Worm (Caenorhabditis elegans): ENCODE results near the gene irld-26.

Gene irld-26

ce11 chrV:16201730-16202129 is 3.3 kb upstream of the irld-26 start, which contains the start of gene F11A5.17:
Gene F11A5.17, plus strand, starts transcription at chrV:16202030.
- no peak for TF ChIP-seq elt-3 (tag; optimal IDR thresholded peaks at IDR 0.05)

DNA sequence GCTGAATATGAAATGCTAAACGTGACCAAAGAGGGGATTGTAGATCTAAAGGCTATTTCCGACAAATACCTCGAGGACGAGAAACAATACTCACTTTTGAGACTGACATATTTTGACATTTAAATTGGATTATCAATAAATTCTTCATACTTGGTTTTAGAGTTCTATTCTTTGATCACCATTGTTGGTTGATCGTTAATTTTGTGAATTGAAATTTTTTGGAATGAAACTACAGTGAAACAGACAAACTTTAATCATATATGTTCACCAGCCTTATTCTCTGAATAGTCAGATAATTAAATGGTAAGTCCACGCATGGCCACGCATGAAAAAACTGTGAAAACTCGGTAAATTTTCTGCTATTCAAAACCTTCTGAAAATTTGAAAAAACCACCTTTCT is 2.4 kb upstream of the irld-26 start, which contains the start of gene F11A5.18:
Gene F11A5.18, plus strand, starts transcription at position 301 of the 400 bp plus-strand sequence.
- TF ChIP-seq unc-120 (tag; optimal IDR thresholded peaks at IDR 0.05; ENCODE audit: poor library complexity, severe bottlenecking) = no peak

DNA sequence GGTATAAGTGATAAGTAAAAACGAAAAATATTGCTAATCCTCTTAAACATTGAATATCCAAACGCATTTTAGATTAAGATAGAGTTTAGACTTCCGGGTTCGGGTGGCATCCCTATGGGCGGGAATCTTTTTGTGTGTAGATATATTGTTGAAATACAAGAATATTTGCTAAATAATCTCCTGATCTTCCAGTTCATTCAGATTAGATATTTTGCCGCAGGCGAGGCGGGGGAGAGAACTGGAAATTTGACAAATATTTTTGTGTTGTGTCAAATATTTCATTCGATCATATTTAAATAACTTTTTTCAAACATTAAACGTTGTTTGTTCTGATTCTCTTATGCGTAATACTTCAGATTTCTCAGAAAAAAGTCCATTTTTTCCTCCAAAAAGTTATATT is 4.8 kb downstream of the irld-26 start, which contains the start of gene oac-15:
Gene oac-15, minus strand, starts transcription at position 101 of the 400 bp plus-strand sequence.
- no peak for TF ChIP-seq pha-4 (tag; optimal IDR thresholded peaks at IDR 0.05)
- no peak for TF ChIP-seq sptf-1 (tag; optimal IDR thresholded peaks at IDR 0.05)
- no peak for TF ChIP-seq elt-1 (tag; optimal IDR thresholded peaks at IDR 0.05; ENCODE audit: borderline replicate concordance, insufficient read depth)
- no peak for TF ChIP-seq drap-1 (GFP tag; optimal IDR thresholded peaks at IDR 0.05)
- no peak for TF ChIP-seq nhr-28 (tag; optimal IDR thresholded peaks at IDR 0.05)
- TF ChIP-seq M03D4.4 (tag; optimal IDR thresholded peaks at IDR 0.05) = no peak
- TF ChIP-seq nhr-237 (tag; optimal IDR thresholded peaks at IDR 0.05) = no peak
- no peak for TF ChIP-seq nhr-76 (tag; optimal IDR thresholded peaks at IDR 0.05)
- no peak for TF ChIP-seq mls-2 (tag; optimal IDR thresholded peaks at IDR 0.05)
- TF ChIP-seq ceh-43 (GFP tag; optimal IDR thresholded peaks at IDR 0.05) = no peak
- TF ChIP-seq ces-1 (GFP tag; optimal IDR thresholded peaks at IDR 0.05) = no peak
- no peak for TF ChIP-seq unc-120 (tag; optimal IDR thresholded peaks at IDR 0.05; ENCODE audit: poor library complexity, severe bottlenecking)
- TF ChIP-seq snpc-4 (tag; optimal IDR thresholded peaks at IDR 0.05) = no peak
- TF ChIP-seq flh-1 (GFP tag; optimal IDR thresholded peaks at IDR 0.05) = no peak
- TF ChIP-seq elt-3 (tag; optimal IDR thresholded peaks at IDR 0.05) = no peak
- no peak for TF ChIP-seq lsy-2 (tag; optimal IDR thresholded peaks at IDR 0.05)
- TF ChIP-seq tbx-8 (GFP tag; optimal IDR thresholded peaks at IDR 0.05) = no peak
- TF ChIP-seq unc-39 (tag; optimal IDR thresholded peaks at IDR 0.05) = no peak
- TF ChIP-seq bed-3 (GFP tag; optimal IDR thresholded peaks at IDR 0.05) = no peak
- TF ChIP-seq ztf-11 (tag; optimal IDR thresholded peaks at IDR 0.05) = no peak

- TF ChIP-seq bed-3 (GFP tag; optimal IDR thresholded peaks at IDR 0.05) = no peak
- no peak for TF ChIP-seq elt-3 (tag; optimal IDR thresholded peaks at IDR 0.05)
- TF ChIP-seq zip-8 (tag; optimal IDR thresholded peaks at IDR 0.05) = no peak
- TF ChIP-seq lin-13 (tag; optimal IDR thresholded peaks at IDR 0.05) = no peak
- no peak for TF ChIP-seq tbx-8 (GFP tag; optimal IDR thresholded peaks at IDR 0.05)
- TF ChIP-seq nhr-12 (tag; optimal IDR thresholded peaks at IDR 0.05) = no peak
- TF ChIP-seq lsy-2 (tag; optimal IDR thresholded peaks at IDR 0.05) = no peak
- TF ChIP-seq ces-1 (GFP tag; optimal IDR thresholded peaks at IDR 0.05) = no peak
- no peak for TF ChIP-seq unc-62 (GFP tag; optimal IDR thresholded peaks at IDR 0.05)
- no peak for TF ChIP-seq sem-2 (GFP tag; optimal IDR thresholded peaks at IDR 0.05)
Observed at ce11 chrV:16210257-16211002, 5.4 kb downstream of the irld-26 start, which contains the start of gene F11A5.16. Gene F11A5.16, plus strand, starts transcription at chrV:16210952.

- TF ChIP-seq mep-1 (tag; optimal IDR thresholded peaks at IDR 0.05) (no peak), cnd-1 (tag; optimal IDR thresholded peaks at IDR 0.05) (no peak), ces-1 (GFP tag; optimal IDR thresholded peaks at IDR 0.05) (no peak), nhr-76 (tag; optimal IDR thresholded peaks at IDR 0.05) (no peak), mab-5 (tag; optimal IDR thresholded peaks at IDR 0.05) (no peak), lin-13 (tag; optimal IDR thresholded peaks at IDR 0.05) (no peak)
Observed at ce11 chrV:16211713-16212112, 6.7 kb downstream of the irld-26 start.

ce11 chrV:16213323-16213722 is 8.3 kb downstream of the irld-26 start:
- TF ChIP-seq flh-1 (GFP tag; optimal IDR thresholded peaks at IDR 0.05) (no peak), bed-3 (GFP tag; optimal IDR thresholded peaks at IDR 0.05) (no peak), nhr-76 (tag; optimal IDR thresholded peaks at IDR 0.05) (no peak), ham-2 (GFP tag; optimal IDR thresholded peaks at IDR 0.05) (no peak), ceh-43 (GFP tag; optimal IDR thresholded peaks at IDR 0.05) (no peak), lin-32 (GFP tag; optimal IDR thresholded peaks at IDR 0.05) (no peak), nhr-237 (tag; optimal IDR thresholded peaks at IDR 0.05) (no peak), lin-13 (tag; optimal IDR thresholded peaks at IDR 0.05) (no peak), snpc-4 (tag; optimal IDR thresholded peaks at IDR 0.05) (no peak), tbx-8 (GFP tag; optimal IDR thresholded peaks at IDR 0.05) (no peak), ztf-11 (tag; optimal IDR thresholded peaks at IDR 0.05) (no peak), sem-2 (GFP tag; optimal IDR thresholded peaks at IDR 0.05) (no peak), mep-1 (tag; optimal IDR thresholded peaks at IDR 0.05) (no peak), drap-1 (GFP tag; optimal IDR thresholded peaks at IDR 0.05) (no peak), pha-4 (tag; optimal IDR thresholded peaks at IDR 0.05) (no peak), mls-2 (tag; optimal IDR thresholded peaks at IDR 0.05) (no peak), nhr-12 (tag; optimal IDR thresholded peaks at IDR 0.05) (no peak), blmp-1 (tag; optimal IDR thresholded peaks at IDR 0.05) (no peak), nhr-2 (tag; optimal IDR thresholded peaks at IDR 0.05) (no peak)

Data from whole organism, mixed stage, embryonic.